Fruit fly (Drosophila melanogaster) whole organism, pupa: ENCODE data around the gene Pcyt1.

Source experiments
- CG13204 ChIP-seq: fragments of 200-800 bp; sonication (Bioruptor generic); optimal IDR thresholded peaks from 2 replicates; lab custom pipeline; 2018; ENCODE audit warnings: missing biosample characterization, mild to moderate bottlenecking, missing genetic modification characterization, moderate library complexity
- CG14655 ChIP-seq: fragments of 200-800 bp; sonication (Bioruptor generic); optimal IDR thresholded peaks from 3 replicates; lab custom pipeline; 2017; ENCODE audit warnings: mild to moderate bottlenecking, missing biosample characterization, missing genetic modification reagents, missing genetic modification characterization
- CG32121 ChIP-seq: fragments of 200-800 bp; sonication (Bioruptor generic); IDR thresholded peaks from 2 replicates; pipeline ENCODE4 v1.3.6; 2022; ENCODE audit warnings: missing biosample characterization, missing genetic modification characterization
- CG4496 ChIP-seq: fragments of 200-800 bp; sonication (Bioruptor generic); IDR thresholded peaks from 3 replicates; pipeline ENCODE4 v1.3.6; 2022; ENCODE audit warnings: missing biosample characterization, missing genetic modification characterization
- EcR ChIP-seq: fragments of 200-800 bp; sonication (Bioruptor generic); optimal IDR thresholded peaks from 3 replicates; lab custom pipeline; 2019; ENCODE audit warnings: missing biosample characterization, missing genetic modification characterization, mild to moderate bottlenecking, moderate library complexity, missing genetic modification reagents
- Pif1A ChIP-seq: fragments of 200-800 bp; sonication (Bioruptor generic); optimal IDR thresholded peaks from 3 replicates; lab custom pipeline; 2016; ENCODE audit warnings: missing biosample characterization, missing genetic modification characterization
- rn ChIP-seq: fragments of 200-800 bp; sonication (Bioruptor generic); IDR thresholded peaks from 2 replicates; pipeline ENCODE4 v1.3.6; 2022; ENCODE audit warnings: missing biosample characterization, missing genetic modification characterization

dm6 chr3L:1549148-1549547 lies 3.3 kb downstream of the Pcyt1 start:
- TF ChIP-seq rn (GFP tag; lab: Robert Waterston, UW) (no peak), EcR (GFP tag; lab: Kevin White, UChicago) (no peak), Pif1A (GFP tag; lab: Kevin White, UChicago) (no peak), CG32121 (no peak), CG4496 (GFP tag; lab: Robert Waterston, UW) (no peak), CG13204 (no peak), CG14655 (GFP tag; lab: Kevin White, UChicago) (no peak)
